Fruit fly (Drosophila melanogaster): ENCODE measurements around the gene Orct2.
A peak's percentile ranks its signal among the peaks of the same experiment; 100 is the strongest.

- TF ChIP-seq ovo (GFP tag; optimal IDR thresholded peaks at IDR 0.05): no peak
- peak; percentile 6 for TF ChIP-seq tj (GFP tag; optimal IDR thresholded peaks at IDR 0.05)
- no peak for TF ChIP-seq kay (GFP tag; ENCODE audit: borderline replicate concordance)
- no peak for TF ChIP-seq CG33017 (tag; optimal IDR thresholded peaks at IDR 0.05)
- TF ChIP-seq CG1620 (GFP tag; optimal IDR thresholded peaks at IDR 0.05): no peak
Observed at dm6 chr3R:24233366-24234161, 39.3 kb upstream of the Orct2 start.
